Fruit fly (Drosophila melanogaster) whole organism, wandering third instar larva: ENCODE results near the gene CG43400.
A peak's percentile ranks its signal among the peaks of the same experiment; 100 is the strongest.

Experiments used
- Abd-B ChIP-seq: fragments of >200 bp; optimal IDR thresholded peaks from 2 replicates; lab custom pipeline; 2017; ENCODE audit warnings: missing biosample characterization, missing genetic modification characterization
- CG32264 ChIP-seq: fragments of 200-800 bp; sonication (Bioruptor generic); optimal IDR thresholded peaks from 2 replicates; lab custom pipeline; 2016; ENCODE audit warnings: missing biosample characterization, missing genetic modification characterization
- CG9705 ChIP-seq: fragments of 200-800 bp; sonication (Bioruptor generic); optimal IDR thresholded peaks from 2 replicates; lab custom pipeline; 2018; ENCODE audit warnings: missing biosample characterization, mild to moderate bottlenecking, missing genetic modification characterization
- CrebA ChIP-seq: fragments of 200-800 bp; sonication (Bioruptor generic); optimal IDR thresholded peaks from 2 replicates; lab custom pipeline; 2016; ENCODE audit warnings: missing biosample characterization, mild to moderate bottlenecking, missing genetic modification characterization, borderline replicate concordance
- Dfd ChIP-seq: fragments of >200 bp; optimal IDR thresholded peaks from 2 replicates; lab custom pipeline; 2017; ENCODE audit warnings: missing biosample characterization, missing genetic modification characterization
- Dif ChIP-seq: fragments of 200-275, 200-300 bp; sonication (Bioruptor generic); optimal IDR thresholded peaks from 2 replicates; lab custom pipeline; 2018; ENCODE audit warnings: missing biosample characterization, missing genetic modification characterization; ENCODE audit not compliant: partially characterized antibody
- GATAd ChIP-seq: sonication (Bioruptor generic); optimal IDR thresholded peaks from 2 replicates; lab custom pipeline; 2016; ENCODE audit warnings: missing biosample characterization, missing genetic modification characterization
- HLH106 ChIP-seq: fragments of 200-800 bp; optimal IDR thresholded peaks from 3 replicates; lab custom pipeline; 2019; ENCODE audit warnings: missing biosample characterization, mild to moderate bottlenecking, missing genetic modification characterization, moderate library complexity
- Hnf4 ChIP-seq: fragments of 200-800 bp; sonication (Bioruptor generic); optimal IDR thresholded peaks from 2 replicates; lab custom pipeline; 2016; ENCODE audit warnings: missing biosample characterization, mild to moderate bottlenecking, missing genetic modification characterization
- Hr78 ChIP-seq: fragments of >200 bp; optimal IDR thresholded peaks from 2 replicates; lab custom pipeline; 2017; ENCODE audit warnings: missing biosample characterization, missing genetic modification characterization
- Hr83 ChIP-seq: fragments of 200-300 bp; sonication (Bioruptor generic); optimal IDR thresholded peaks from 2 replicates; lab custom pipeline; 2016; ENCODE audit warnings: missing biosample characterization, mild to moderate bottlenecking, missing genetic modification characterization, moderate library complexity; ENCODE audit not compliant: poor library complexity, severe bottlenecking
- Jra ChIP-seq: sonication (Bioruptor generic); optimal IDR thresholded peaks from 2 replicates; lab custom pipeline; 2016; ENCODE audit warnings: missing biosample characterization, missing genetic modification characterization
- Mio ChIP-seq: sonication (Bioruptor generic); optimal IDR thresholded peaks from 2 replicates; lab custom pipeline; 2016; ENCODE audit warnings: missing biosample characterization, missing genetic modification characterization
- Myc ChIP-seq: fragments of >200 bp; optimal IDR thresholded peaks from 2 replicates; lab custom pipeline; 2017
- N ChIP-seq: fragments of >200 bp; optimal IDR thresholded peaks from 2 replicates; lab custom pipeline; 2018; ENCODE audit warnings: missing biosample characterization, missing external identifiers, missing genetic modification characterization
- OdsH ChIP-seq: fragments of 200-800 bp; sonication (Bioruptor generic); optimal IDR thresholded peaks from 2 replicates; lab custom pipeline; 2016; ENCODE audit warnings: missing biosample characterization, mild to moderate bottlenecking, missing genetic modification characterization
- Rel ChIP-seq, 2 experiments: fragments of 200-800 bp; sonication (Bioruptor generic) in 1 of 2; optimal IDR thresholded peaks; 2 replicates in 1 of 2; 3 replicates in 1 of 2; lab custom pipeline; 2016 to 2019; ENCODE audit warnings: mild to moderate bottlenecking in 2 of 2, missing biosample characterization in 2 of 2, missing genetic modification characterization in 2 of 2, moderate library complexity in 1 of 2
- Sp1 ChIP-seq: fragments of 200-800 bp; sonication (Bioruptor generic); optimal IDR thresholded peaks from 3 replicates; lab custom pipeline; 2019; ENCODE audit warnings: missing biosample characterization, mild to moderate bottlenecking, missing genetic modification characterization, moderate library complexity
- Vsx2 ChIP-seq: fragments of 200-300, 225-300 bp; sonication (Bioruptor generic); optimal IDR thresholded peaks from 2 replicates; lab custom pipeline; 2018; ENCODE audit warnings: missing biosample characterization, missing genetic modification characterization; ENCODE audit not compliant: partially characterized antibody
- br ChIP-seq: fragments of 200-800 bp; sonication (Bioruptor generic); optimal IDR thresholded peaks from 2 replicates; lab custom pipeline; 2016; ENCODE audit warnings: missing biosample characterization, missing genetic modification characterization
- brk ChIP-seq: fragments of 200-800 bp; sonication (Bioruptor generic); optimal IDR thresholded peaks from 2 replicates; lab custom pipeline; 2016; ENCODE audit warnings: missing biosample characterization, mild to moderate bottlenecking, missing genetic modification characterization
- dl ChIP-seq, 2 experiments: fragments of 175-275, 200-275 bp in 1 of 2; fragments of 200-275 bp in 1 of 2; sonication (Bioruptor generic); optimal IDR thresholded peaks; lab custom pipeline; 2018; ENCODE audit warnings: mild to moderate bottlenecking in 2 of 2, missing biosample characterization in 2 of 2, missing genetic modification characterization in 2 of 2, moderate library complexity in 2 of 2; ENCODE audit not compliant: partially characterized antibody in 2 of 2, insufficient read depth in 1 of 2
- dmrt93B ChIP-seq: fragments of 200-800 bp; sonication (Bioruptor generic); optimal IDR thresholded peaks from 2 replicates; lab custom pipeline; 2018; ENCODE audit warnings: missing biosample characterization, mild to moderate bottlenecking, missing genetic modification characterization
- dsf ChIP-seq: sonication (Bioruptor generic); optimal IDR thresholded peaks from 2 replicates; lab custom pipeline; 2016; ENCODE audit warnings: missing biosample characterization, missing genetic modification characterization, borderline replicate concordance
- ey ChIP-seq: fragments of 200-800 bp; sonication (Bioruptor generic); optimal IDR thresholded peaks from 2 replicates; lab custom pipeline; 2016; ENCODE audit warnings: missing biosample characterization, missing genetic modification characterization
- foxo ChIP-seq, 2 experiments: fragments of 200-800 bp; sonication (Bioruptor generic); optimal IDR thresholded peaks; 2 replicates in 1 of 2; 3 replicates in 1 of 2; lab custom pipeline; 2016 to 2017; ENCODE audit warnings: missing biosample characterization in 2 of 2, missing genetic modification characterization in 2 of 2
- fru ChIP-seq: fragments of 200-800 bp; sonication (Bioruptor generic); optimal IDR thresholded peaks from 3 replicates; lab custom pipeline; 2016; ENCODE audit warnings: missing biosample characterization, mild to moderate bottlenecking, missing genetic modification characterization
- h ChIP-seq: fragments of 200-800 bp; sonication (Bioruptor generic); optimal IDR thresholded peaks from 3 replicates; lab custom pipeline; 2016; ENCODE audit warnings: missing biosample characterization, mild to moderate bottlenecking, missing genetic modification characterization
- jim ChIP-seq: fragments of 175-275, 200-325 bp; sonication (Bioruptor generic); optimal IDR thresholded peaks from 2 replicates; lab custom pipeline; 2016; ENCODE audit warnings: missing biosample characterization, mild to moderate bottlenecking, missing genetic modification characterization
- lola ChIP-seq: fragments of >200 bp; optimal IDR thresholded peaks from 2 replicates; lab custom pipeline; 2017; ENCODE audit warnings: missing biosample characterization, missing genetic modification characterization
- pan ChIP-seq: fragments of >200 bp; optimal IDR thresholded peaks from 2 replicates; lab custom pipeline; 2017
- rgr ChIP-seq: fragments of 200-800 bp; sonication (Bioruptor generic); optimal IDR thresholded peaks from 3 replicates; lab custom pipeline; 2016; ENCODE audit warnings: missing biosample characterization, mild to moderate bottlenecking, missing genetic modification characterization
- sage ChIP-seq: fragments of 200-800 bp; sonication (Bioruptor generic); optimal IDR thresholded peaks from 2 replicates; lab custom pipeline; 2016; ENCODE audit warnings: missing biosample characterization, mild to moderate bottlenecking, missing genetic modification characterization
- sv ChIP-seq: fragments of 200-800 bp; sonication (Bioruptor generic); optimal IDR thresholded peaks from 3 replicates; lab custom pipeline; 2016; ENCODE audit warnings: missing biosample characterization, missing genetic modification characterization
- usp ChIP-seq: fragments of >200 bp; optimal IDR thresholded peaks from 2 replicates; lab custom pipeline; 2017; ENCODE audit warnings: missing biosample characterization, missing genetic modification characterization
- woc ChIP-seq: sonication (Bioruptor generic); optimal IDR thresholded peaks from 2 replicates; lab custom pipeline; 2016; ENCODE audit warnings: missing biosample characterization, mild to moderate bottlenecking, missing genetic modification characterization

The CG43400 gene

DNA sequence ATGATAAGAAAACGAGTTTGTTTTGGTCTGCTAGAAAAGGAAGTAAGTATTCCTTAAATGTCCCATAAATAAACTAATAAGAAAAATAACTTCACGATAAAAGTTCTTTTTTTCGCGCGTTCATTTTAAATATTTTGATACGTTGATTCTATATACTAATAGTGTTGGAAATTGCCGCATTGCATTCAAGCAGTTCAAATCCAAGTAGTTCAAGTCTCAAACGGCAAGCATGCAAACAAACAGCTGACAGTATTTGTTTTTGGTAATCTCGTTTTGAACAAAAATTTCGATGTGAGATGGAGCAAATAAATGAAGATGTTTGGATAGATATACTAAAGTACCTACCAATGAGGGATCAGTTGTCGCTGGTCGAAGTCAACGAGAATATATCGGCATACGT is 1.8 kb upstream of the CG43400 start, which contains the start of gene CG13088 (continued):
- TF ChIP-seq CrebA (no peak), Dif (GFP tag; lab: Kevin White, UChicago) (peak; percentile 28)

dm6 chr2L:8496269-8496668 is 5.7 kb downstream of the CG43400 start, which contains the start of gene Bace:
Bace (minus strand) TSS chr2L:8496307.
- no peak for TF ChIP-seq CrebA
- TF ChIP-seq CG9705 (GFP tag; lab: Kevin White, UChicago), result no peak
- no peak for TF ChIP-seq Myc

DNA sequence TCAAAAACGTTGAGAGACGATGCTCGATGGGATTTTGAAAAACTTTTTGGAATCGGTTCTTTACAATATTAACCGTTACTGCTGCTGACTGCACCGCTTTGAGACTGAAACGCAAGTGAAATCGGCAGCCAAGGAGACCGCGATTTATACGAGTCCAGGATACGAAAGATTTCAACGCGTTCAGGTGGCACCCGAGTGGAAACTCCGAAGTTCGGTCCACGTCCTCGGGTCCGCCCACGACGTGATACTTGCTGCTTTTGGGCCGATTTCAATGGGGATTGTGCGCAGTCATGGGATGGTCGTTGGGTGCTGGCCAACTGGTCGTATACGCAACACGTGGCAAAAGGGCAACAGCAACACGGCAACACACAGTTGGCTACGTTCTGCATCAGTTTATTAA is 16.2 kb downstream of the CG43400 start, which contains the start of gene Dh31:
TSS of gene Dh31 (minus strand) at position 117 of the 400 bp plus-strand sequence.
- TF ChIP-seq GATAd (GFP tag; lab: Kevin White, UChicago) (no peak), Jra (GFP tag; lab: Kevin White, UChicago) (no peak), OdsH (no peak), CG9705 (GFP tag; lab: Kevin White, UChicago) (no peak), Hr78 (GFP tag; lab: Kevin White, UChicago) (no peak), Mio (no peak), fru (GFP tag; lab: Kevin White, UChicago) (no peak), Dif (GFP tag; lab: Kevin White, UChicago) (no peak), dmrt93B (no peak), h (GFP tag; lab: Kevin White, UChicago) (no peak), sv (GFP tag; lab: Kevin White, UChicago) (no peak), jim (no peak), rgr (GFP tag; lab: Kevin White, UChicago) (no peak), CrebA (no peak), CG32264 (GFP tag; lab: Kevin White, UChicago) (no peak)
- TF ChIP-seq, all 38 proteins: peak for 0

- TF ChIP-seq sage (GFP tag; lab: Kevin White, UChicago) (no peak), sv (GFP tag; lab: Kevin White, UChicago) (peak; percentile 7), pan (lab: Kevin White, UChicago) (no peak), foxo (GFP tag; optimal IDR thresholded peaks at IDR 0.05; lab: Kevin White, UChicago) (no peak), CrebA (no peak), dmrt93B (no peak), CG32264 (GFP tag; lab: Kevin White, UChicago) (no peak), Myc (peak; percentile 74), Sp1 (GFP tag; lab: Kevin White, UChicago) (no peak), brk (no peak), OdsH (no peak), Vsx2 (GFP tag; lab: Kevin White, UChicago) (no peak), GATAd (GFP tag; lab: Kevin White, UChicago) (no peak), Hr83 (no peak), dl (GFP tag; optimal IDR thresholded peaks at IDR 0.05; lab: Kevin White, UChicago; ENCODE audit: insufficient read depth in 1 of 2, partially characterized antibody in 2 of 2) (no peak), lola (no peak)
These were observed 21.2 kb downstream of the CG43400 start, which contains the start of gene CG13096 for dm6 chr2L:8511723-8512122. CG13096 (minus strand) TSS chr2L:8511866.

- TF ChIP-seq pan (lab: Kevin White, UChicago) (no peak), dl (GFP tag; optimal IDR thresholded peaks at IDR 0.05; lab: Kevin White, UChicago; ENCODE audit: insufficient read depth in 1 of 2, partially characterized antibody in 2 of 2) (no peak), brk (no peak), HLH106 (tag; lab: Kevin White, UChicago) (peak; percentile 88), dmrt93B (no peak), Dfd (GFP tag; lab: Kevin White, UChicago) (no peak), rgr (GFP tag; lab: Kevin White, UChicago) (no peak), N (GFP tag; lab: Kevin White, UChicago) (no peak), dsf (GFP tag; lab: Kevin White, UChicago) (peak; percentile 88), woc (no peak), GATAd (GFP tag; lab: Kevin White, UChicago) (peak; percentile 62), Mio (peak; percentile 20), Dif (GFP tag; lab: Kevin White, UChicago) (no peak), sv (GFP tag; lab: Kevin White, UChicago) (peak; percentile 78), OdsH (peak; percentile 85), Rel (GFP tag; optimal IDR thresholded peaks at IDR 0.05; lab: Kevin White, UChicago) (peak; percentile 2), Rel (tag; optimal IDR thresholded peaks at IDR 0.05; lab: Kevin White, UChicago) (peak; percentile 62), lola (no peak), Hnf4 (GFP tag; lab: Kevin White, UChicago) (peak; percentile 93), br (GFP tag; lab: Kevin White, UChicago) (peak; percentile 89), h (GFP tag; lab: Kevin White, UChicago) (peak; percentile 93), usp (GFP tag; lab: Kevin White, UChicago) (no peak), Vsx2 (GFP tag; lab: Kevin White, UChicago) (no peak), Hr83 (peak; percentile 94), CG32264 (GFP tag; lab: Kevin White, UChicago) (peak; percentile 66), Sp1 (GFP tag; lab: Kevin White, UChicago) (no peak), jim (no peak), Hr78 (GFP tag; lab: Kevin White, UChicago) (no peak), CG9705 (GFP tag; lab: Kevin White, UChicago) (peak; percentile 79), foxo (GFP tag; optimal IDR thresholded peaks at IDR 0.05; lab: Kevin White, UChicago) (peak; percentile 65 to 93), Myc (no peak), fru (GFP tag; lab: Kevin White, UChicago) (peak; percentile 86), Jra (GFP tag; lab: Kevin White, UChicago) (peak; percentile 90), Abd-B (no peak), ey (peak; percentile 89)
These were observed 24.2 kb downstream of the CG43400 start, which contains the start of the genes CG13097 and PIG-U for dm6 chr2L:8514748-8515147. CG13097 (minus strand) TSS chr2L:8514868. PIG-U (plus strand) TSS chr2L:8515096.
